Worm (Caenorhabditis elegans): Measurements from ENCODE around the gene dhhc-4.

DNA sequence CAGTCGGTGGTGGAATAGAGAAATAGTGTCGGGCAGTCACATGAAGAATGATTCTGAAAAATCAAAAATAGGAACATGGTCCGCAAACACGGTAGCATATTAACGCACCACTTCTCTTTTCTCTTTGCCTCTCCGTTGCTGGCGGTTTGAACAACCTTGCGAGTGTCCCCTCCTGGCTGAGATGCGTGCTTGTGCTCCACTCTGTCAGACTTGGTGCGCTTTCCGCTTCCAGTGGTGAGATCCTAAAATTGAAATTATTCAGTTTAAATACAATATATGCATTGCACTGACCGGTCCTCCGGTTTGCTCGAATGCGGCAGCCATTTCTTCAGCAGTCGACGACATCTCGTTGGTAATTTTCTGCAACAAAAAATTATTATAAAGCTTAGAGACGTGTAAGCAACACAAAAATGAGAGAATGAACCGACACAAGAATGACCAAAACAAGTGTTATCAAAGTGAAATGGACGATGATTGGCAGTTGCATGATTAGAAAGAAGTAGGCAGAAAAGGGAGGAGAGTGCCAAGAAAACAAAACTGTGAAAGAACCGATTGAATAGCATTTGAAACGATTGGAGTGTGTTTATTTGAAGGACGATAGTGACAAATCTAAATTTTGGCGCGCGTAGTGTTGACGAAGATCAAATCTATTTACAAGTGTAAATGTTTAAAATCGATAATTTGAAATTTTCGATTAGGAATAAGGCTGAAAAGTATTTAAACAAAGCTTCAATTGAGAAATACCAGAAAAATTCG, 42.3 kb downstream of the dhhc-4 start, which contains the start of gene ZK632.9:
- TF ChIP-seq tbx-2 (tag; optimal IDR thresholded peaks at IDR 0.05) (no peak), nhr-76 (tag; optimal IDR thresholded peaks at IDR 0.05) (no peak), nhr-237 (tag; optimal IDR thresholded peaks at IDR 0.05) (no peak)

Measured in whole organism, L1 larva.